Worm (Caenorhabditis elegans) whole organism, young adult: ENCODE data around the gene str-136.

ENCODE experiments used
- B0035.1 ChIP-seq: sonication (generic microtip); optimal IDR thresholded peaks from 2 replicates; lab custom pipeline; 2016; ENCODE audit warnings: missing genetic modification characterization, mild to moderate bottlenecking, missing compliant biosample characterization, missing genotype, missing genetic modification reagents
- F55B11.4 ChIP-seq: sonication (generic microtip); optimal IDR thresholded peaks from 2 replicates; lab custom pipeline; 2016; ENCODE audit warnings: missing compliant biosample characterization, missing genetic modification characterization, borderline replicate concordance; ENCODE audit not compliant: insufficient read depth
- ZK185.1 ChIP-seq: sonication (generic microtip); optimal IDR thresholded peaks from 2 replicates; lab custom pipeline; 2016; ENCODE audit warnings: mild to moderate bottlenecking, missing genetic modification characterization, missing compliant biosample characterization; ENCODE audit not compliant: poor library complexity, severe bottlenecking
- bed-1 ChIP-seq: fragments of 200-800 bp; sonication (Bioruptor generic); IDR thresholded peaks from 2 replicates; pipeline ENCODE4 v1.3.6; 2022; ENCODE audit warnings: missing genetic modification reagents, missing genetic modification characterization, missing compliant biosample characterization
- ccch-3 ChIP-seq: fragments of 200-800 bp; sonication (Bioruptor generic); optimal IDR thresholded peaks from 2 replicates; lab custom pipeline; 2018; ENCODE audit warnings: mild to moderate bottlenecking, missing genetic modification characterization, missing compliant biosample characterization
- ceh-100 ChIP-seq: fragments of 200-800 bp; sonication (Bioruptor generic); IDR thresholded peaks from 2 replicates; pipeline ENCODE4 v1.3.6; 2022; ENCODE audit warnings: missing genetic modification reagents, missing genetic modification characterization, missing compliant biosample characterization
- dpff-1 ChIP-seq: sonication (generic microtip); optimal IDR thresholded peaks from 2 replicates; lab custom pipeline; 2017; ENCODE audit warnings: mild to moderate bottlenecking, missing genetic modification characterization, missing compliant biosample characterization
- him-1 ChIP-seq: sonication (generic microtip); optimal IDR thresholded peaks from 2 replicates; lab custom pipeline; 2016; ENCODE audit warnings: missing genotype, missing genetic modification reagents, missing genetic modification characterization, missing compliant biosample characterization
- hlh-26 ChIP-seq: fragments of 200-800 bp; sonication (Bioruptor generic); conservative IDR thresholded peaks from 2 replicates; pipeline ENCODE4 v1.3.6; 2022; ENCODE audit warnings: missing genetic modification reagents, missing genetic modification characterization, missing compliant biosample characterization
- mxl-1 ChIP-seq: sonication (generic microtip); optimal IDR thresholded peaks from 2 replicates; lab custom pipeline; 2016; ENCODE audit warnings: missing genetic modification characterization, missing compliant biosample characterization
- nhr-27 ChIP-seq: fragments of 200-800 bp; sonication (Bioruptor generic); optimal IDR thresholded peaks from 2 replicates; lab custom pipeline; 2018; ENCODE audit warnings: mild to moderate bottlenecking, missing genetic modification characterization, moderate library complexity, missing compliant biosample characterization
- pha-4 ChIP-seq: fragments of 150-350 bp; sonication (generic microtip); optimal IDR thresholded peaks from 2 replicates; lab custom pipeline; 2014; ENCODE audit warnings: missing biosample characterization, missing genetic modification reagents, missing genetic modification characterization
- snpc-1.1 ChIP-seq: sonication (generic microtip); optimal IDR thresholded peaks from 2 replicates; lab custom pipeline; 2017; ENCODE audit warnings: missing genetic modification characterization, mild to moderate bottlenecking, missing compliant biosample characterization, antibody characterized with exemption, moderate library complexity, missing genotype, missing genetic modification reagents; ENCODE audit not compliant: insufficient read depth
- ztf-22 ChIP-seq: fragments of 200-800 bp; sonication (Bioruptor generic); optimal IDR thresholded peaks from 2 replicates; lab custom pipeline; 2018; ENCODE audit warnings: mild to moderate bottlenecking, missing genetic modification characterization, moderate library complexity, missing compliant biosample characterization

DNA sequence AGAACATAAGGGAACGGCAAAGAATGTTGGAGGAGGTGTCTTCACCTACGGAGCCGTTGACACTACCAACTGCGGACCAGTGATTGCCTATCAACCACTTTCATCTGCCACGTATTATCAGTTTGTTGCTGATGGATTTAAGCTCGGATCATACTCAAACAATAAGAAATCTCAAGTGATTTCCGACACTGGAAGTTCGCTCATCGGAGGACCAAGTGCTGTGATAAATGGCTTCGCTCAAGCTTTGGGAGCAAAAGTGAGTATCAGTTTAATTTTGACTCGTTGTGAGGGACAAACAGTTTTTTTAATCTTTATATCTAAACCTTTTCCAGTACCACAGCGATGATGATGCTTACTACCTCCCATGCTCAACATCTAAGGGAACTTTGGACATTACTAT, 7.3 kb downstream of the str-136 start:
- TF ChIP-seq pha-4 (tag; lab: Kevin White, UChicago), result no peak
- TF ChIP-seq snpc-1.1 (tag; lab: Kevin White, UChicago), result no peak
- TF ChIP-seq bed-1, result no peak
- no peak for TF ChIP-seq ztf-22 (GFP tag; lab: Kevin White, UChicago)
- no peak for TF ChIP-seq ccch-3 (GFP tag; lab: Kevin White, UChicago)
- no peak for TF ChIP-seq mxl-1
- no peak for TF ChIP-seq dpff-1 (tag; lab: Kevin White, UChicago)
- TF ChIP-seq B0035.1, result no peak
- no peak for TF ChIP-seq ZK185.1
- no peak for TF ChIP-seq nhr-27 (tag; lab: Kevin White, UChicago)
- no peak for TF ChIP-seq ceh-100 (GFP tag; lab: Robert Waterston, UW)
- no peak for TF ChIP-seq F55B11.4
- TF ChIP-seq him-1 (tag; lab: Kevin White, UChicago), result no peak
- no peak for TF ChIP-seq hlh-26
